Worm (Caenorhabditis elegans) whole organism, L4 larva: ENCODE results near the gene Y51H4A.936.
A peak's percentile ranks its signal among the peaks of the same experiment; 100 is the strongest.
"Not testable (repeated sequence)": the region's sequence is repeated elsewhere in the genome, so short reads cannot be mapped to it uniquely, and the experiment has no call there.

Experiments
- F37D6.2 ChIP-seq: sonication (generic microtip); optimal IDR thresholded peaks from 2 replicates; lab custom pipeline; 2016; ENCODE audit warnings: mild to moderate bottlenecking, missing genetic modification characterization, missing compliant biosample characterization
- F49E8.2 ChIP-seq: sonication (generic microtip); optimal IDR thresholded peaks from 2 replicates; lab custom pipeline; 2016; ENCODE audit warnings: missing compliant biosample characterization, mild to moderate bottlenecking, missing genetic modification characterization, borderline replicate concordance
- R02D3.7 ChIP-seq: fragments of 150-350 bp; sonication (generic microtip); optimal IDR thresholded peaks from 3 replicates; lab custom pipeline; 2014; ENCODE audit warnings: missing biosample characterization, missing genetic modification characterization
- T20F7.1 ChIP-seq: fragments of 200-800 bp; sonication (Bioruptor generic); optimal IDR thresholded peaks from 2 replicates; lab custom pipeline; 2018; ENCODE audit warnings: mild to moderate bottlenecking, missing genetic modification characterization, missing compliant biosample characterization
- aly-2 ChIP-seq: sonication (generic microtip); optimal IDR thresholded peaks from 2 replicates; lab custom pipeline; 2018; ENCODE audit warnings: missing biosample characterization, missing genetic modification characterization
- attf-4 ChIP-seq: sonication (generic microtip); optimal IDR thresholded peaks from 3 replicates; lab custom pipeline; 2017; ENCODE audit warnings: missing biosample characterization, missing genetic modification characterization
- ceh-28 ChIP-seq: fragments of 150-350 bp; optimal IDR thresholded peaks from 2 replicates; lab custom pipeline; 2014; ENCODE audit warnings: missing biosample characterization, missing genetic modification reagents, missing genetic modification characterization
- daf-12 ChIP-seq: fragments of 150-350 bp; optimal IDR thresholded peaks from 2 replicates; lab custom pipeline; 2014; ENCODE audit warnings: missing biosample characterization, missing genetic modification reagents, missing genetic modification characterization
- daf-19 ChIP-seq: fragments of 200-800 bp; sonication (Bioruptor generic); conservative IDR thresholded peaks from 2 replicates; pipeline ENCODE4 v1.3.6; 2022; ENCODE audit warnings: missing genetic modification characterization, missing compliant biosample characterization
- dmd-8 ChIP-seq: fragments of 200-800 bp; sonication (Bioruptor generic); IDR thresholded peaks from 2 replicates; pipeline ENCODE4 v1.3.6; 2022; ENCODE audit warnings: missing genetic modification characterization, missing compliant biosample characterization
- dpl-1 ChIP-seq: fragments of 150-350 bp; optimal IDR thresholded peaks from 2 replicates; lab custom pipeline; 2014; ENCODE audit warnings: missing biosample characterization, missing genetic modification reagents, missing genetic modification characterization
- dve-1 ChIP-seq: sonication (generic microtip); optimal IDR thresholded peaks from 2 replicates; lab custom pipeline; 2017; ENCODE audit warnings: antibody characterized with exemption, mild to moderate bottlenecking, missing genetic modification characterization, missing compliant biosample characterization; ENCODE audit not compliant: insufficient read depth
- egl-43 ChIP-seq: fragments of 200-800 bp; sonication (Bioruptor generic); IDR thresholded peaks from 2 replicates; pipeline ENCODE4 v1.3.6; 2022; ENCODE audit warnings: missing genetic modification reagents, missing genetic modification characterization, missing compliant biosample characterization
- fkh-10 ChIP-seq: fragments of 150-350 bp; optimal IDR thresholded peaks from 2 replicates; lab custom pipeline; 2014; ENCODE audit warnings: missing biosample characterization, missing genetic modification reagents, missing genetic modification characterization
- hif-1 ChIP-seq, 2 experiments: sonication (generic microtip); optimal IDR thresholded peaks; 2 replicates each; lab custom pipeline; 2016 to 2017; ENCODE audit warnings: missing compliant biosample characterization in 2 of 2, missing genetic modification characterization in 2 of 2, missing genetic modification reagents in 2 of 2, missing genotype in 2 of 2, mild to moderate bottlenecking in 1 of 2
- hlh-30 ChIP-seq: sonication (generic microtip); optimal IDR thresholded peaks from 2 replicates; lab custom pipeline; 2017; ENCODE audit warnings: antibody characterized with exemption, mild to moderate bottlenecking, missing genetic modification characterization, missing compliant biosample characterization; ENCODE audit not compliant: insufficient read depth
- hmg-1.1 ChIP-seq: fragments of 200-800 bp; sonication (Bioruptor generic); IDR thresholded peaks from 2 replicates; pipeline ENCODE4 v1.3.6; 2022; ENCODE audit warnings: missing genetic modification reagents, missing genetic modification characterization, missing compliant biosample characterization
- lin-1 ChIP-seq: fragments of 200-800 bp; sonication (Bioruptor generic); IDR thresholded peaks from 2 replicates; pipeline ENCODE4 v1.3.6; 2022; ENCODE audit warnings: missing genetic modification reagents, missing genetic modification characterization, missing compliant biosample characterization
- lin-13 ChIP-seq: fragments of 150-350 bp; optimal IDR thresholded peaks from 2 replicates; lab custom pipeline; 2014; ENCODE audit warnings: missing biosample characterization, missing genetic modification reagents, missing genetic modification characterization
- lin-15B ChIP-seq: fragments of 150-350 bp; sonication (generic microtip); optimal IDR thresholded peaks from 3 replicates; lab custom pipeline; 2014; ENCODE audit warnings: missing biosample characterization, missing genetic modification characterization
- lin-39 ChIP-seq: fragments of 150-350 bp; optimal IDR thresholded peaks from 2 replicates; lab custom pipeline; 2014; ENCODE audit warnings: missing biosample characterization, missing genetic modification reagents, missing genetic modification characterization
- lsy-2 ChIP-seq, 2 experiments: fragments of 150-350 bp in 1 of 2; sonication (generic microtip) in 1 of 2; optimal IDR thresholded peaks; 2 replicates each; lab custom pipeline; 2014 to 2017; ENCODE audit warnings: missing biosample characterization in 2 of 2, missing genetic modification characterization in 2 of 2
- mep-1 ChIP-seq: fragments of 150-350 bp; sonication (generic microtip); optimal IDR thresholded peaks from 3 replicates; lab custom pipeline; 2014; ENCODE audit warnings: missing biosample characterization, missing genetic modification characterization
- mxl-3 ChIP-seq: fragments of 200-800 bp; sonication (Bioruptor generic); optimal IDR thresholded peaks from 2 replicates; lab custom pipeline; 2018; ENCODE audit warnings: mild to moderate bottlenecking, missing genetic modification characterization, missing compliant biosample characterization
- nhr-10 ChIP-seq: fragments of 150-350 bp; optimal IDR thresholded peaks from 2 replicates; lab custom pipeline; 2014; ENCODE audit warnings: missing biosample characterization, missing genetic modification characterization
- nhr-102 ChIP-seq: sonication (generic microtip); optimal IDR thresholded peaks from 2 replicates; lab custom pipeline; 2016; ENCODE audit warnings: mild to moderate bottlenecking, missing genetic modification characterization, moderate library complexity, missing compliant biosample characterization
- nhr-11 ChIP-seq: fragments of 150-350 bp; optimal IDR thresholded peaks from 2 replicates; lab custom pipeline; 2014; ENCODE audit warnings: missing biosample characterization, missing genetic modification characterization
- nhr-237 ChIP-seq: sonication (generic microtip); optimal IDR thresholded peaks from 2 replicates; lab custom pipeline; 2017; ENCODE audit warnings: missing biosample characterization, missing genetic modification characterization
- nhr-41 ChIP-seq: fragments of 200-800 bp; sonication (Bioruptor generic); IDR thresholded peaks from 2 replicates; pipeline ENCODE4 v1.3.6; 2022; ENCODE audit warnings: missing genetic modification reagents, missing genetic modification characterization, missing compliant biosample characterization
- nhr-42 ChIP-seq: fragments of 200-800 bp; sonication (Bioruptor generic); IDR thresholded peaks from 2 replicates; pipeline ENCODE4 v1.3.6; 2022; ENCODE audit warnings: missing genetic modification characterization, missing compliant biosample characterization
- nhr-48 ChIP-seq: sonication (generic microtip); optimal IDR thresholded peaks from 2 replicates; lab custom pipeline; 2016; ENCODE audit warnings: mild to moderate bottlenecking, missing genetic modification characterization, missing compliant biosample characterization
- pha-4 ChIP-seq, 2 experiments: fragments of 150-350 bp in 1 of 2; fragments of 200-800 bp in 1 of 2; sonication (Bioruptor generic) in 1 of 2; IDR thresholded peaks in 1 of 2; optimal IDR thresholded peaks in 1 of 2; 2 replicates each; pipeline versions ENCODE4 v1.3.6 to Lab custom; 2014 to 2022; ENCODE audit warnings: missing genetic modification characterization in 2 of 2, missing genetic modification reagents in 2 of 2, missing biosample characterization in 1 of 2, missing compliant biosample characterization in 1 of 2
- pqm-1 ChIP-seq: sonication (generic microtip); optimal IDR thresholded peaks from 2 replicates; lab custom pipeline; 2017; ENCODE audit warnings: missing biosample characterization, missing genetic modification characterization
- rbr-2 ChIP-seq: sonication (generic microtip); optimal IDR thresholded peaks from 2 replicates; lab custom pipeline; 2016; ENCODE audit warnings: missing genotype, missing genetic modification characterization, missing compliant biosample characterization
- saeg-2 ChIP-seq: fragments of 200-800 bp; sonication (Bioruptor generic); IDR thresholded peaks from 2 replicates; pipeline ENCODE4 v1.3.6; 2022; ENCODE audit warnings: missing genetic modification reagents, missing genetic modification characterization, missing compliant biosample characterization
- sdz-12 ChIP-seq: fragments of 200-800 bp; sonication (Bioruptor generic); optimal IDR thresholded peaks from 2 replicates; lab custom pipeline; 2018; ENCODE audit warnings: mild to moderate bottlenecking, missing genetic modification characterization, missing compliant biosample characterization
- set-16 ChIP-seq: fragments of 200-800 bp; sonication (Bioruptor generic); IDR thresholded peaks from 2 replicates; pipeline ENCODE4 v1.3.6; 2022; ENCODE audit warnings: missing genetic modification reagents, missing genetic modification characterization, missing compliant biosample characterization
- snpc-1.2 ChIP-seq: fragments of 200-800 bp; sonication (Bioruptor generic); IDR thresholded peaks from 2 replicates; pipeline ENCODE4 v1.3.6; 2022; ENCODE audit warnings: missing genetic modification reagents, missing genetic modification characterization, missing compliant biosample characterization
- spr-1 ChIP-seq: sonication (generic microtip); optimal IDR thresholded peaks from 2 replicates; lab custom pipeline; 2016; ENCODE audit warnings: mild to moderate bottlenecking, missing genetic modification characterization, missing compliant biosample characterization
- zfp-2 ChIP-seq: sonication (generic microtip); optimal IDR thresholded peaks from 2 replicates; lab custom pipeline; 2016; ENCODE audit warnings: mild to moderate bottlenecking, missing genetic modification characterization, missing compliant biosample characterization
- zfp-3 ChIP-seq: fragments of 200-800 bp; sonication (Bioruptor generic); conservative IDR thresholded peaks from 2 replicates; pipeline ENCODE4 v1.3.6; 2022; ENCODE audit warnings: missing genetic modification reagents, missing genetic modification characterization, missing compliant biosample characterization

Y51H4A.936 gene

DNA sequence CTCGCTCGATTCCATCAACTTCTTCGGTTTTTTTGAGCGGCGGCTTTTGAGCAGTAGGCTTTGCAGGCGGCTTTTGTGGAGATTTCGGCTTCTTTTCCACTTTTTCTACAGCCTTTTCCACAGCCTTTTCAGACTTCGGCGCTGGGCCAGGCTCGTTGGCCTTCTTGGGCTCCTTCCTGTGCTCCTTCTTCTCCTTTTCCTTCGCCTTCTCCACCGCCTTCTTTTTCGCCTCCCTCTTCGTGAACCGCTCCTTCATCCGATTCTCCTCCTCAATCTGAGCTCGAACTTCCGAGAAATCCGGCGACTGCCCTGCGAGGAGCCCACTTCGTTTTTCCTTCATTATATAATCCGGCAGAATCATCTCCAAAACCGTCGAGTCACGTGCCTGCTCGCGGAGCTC, 19.2 kb downstream of the Y51H4A.936 start:
- TF ChIP-seq set-16 (GFP tag; lab: Robert Waterston, UW) = peak; percentile 87
- TF ChIP-seq, all 104 proteins: peak for 1; not testable (repeated sequence) for 103

ce11 chrIV:16650256-16650655, 21.1 kb downstream of the Y51H4A.936 start:
- TF ChIP-seq set-16 (GFP tag; lab: Robert Waterston, UW) = peak; percentile 96

DNA sequence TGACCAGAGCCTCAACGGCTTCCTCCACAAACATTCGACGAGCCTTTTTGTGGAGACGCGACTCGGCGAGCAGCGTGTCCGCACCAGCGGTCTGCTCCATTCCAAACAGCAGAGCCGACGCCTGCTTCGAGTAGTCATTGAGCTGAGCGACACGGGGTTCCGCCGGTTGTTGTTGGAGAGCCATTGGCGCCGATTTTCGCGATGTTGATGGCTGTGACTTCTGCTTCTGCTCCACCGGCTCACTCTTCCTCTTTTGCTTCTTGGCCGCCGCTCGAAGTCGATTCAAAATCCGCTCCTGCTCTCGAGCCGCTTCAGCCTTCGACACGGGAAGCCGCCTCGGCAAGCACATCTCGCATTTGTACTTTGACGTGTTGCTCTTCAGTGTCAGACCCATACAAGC, 21.8 kb downstream of the Y51H4A.936 start:
- TF ChIP-seq egl-43 = peak; percentile 22; the same call in 1 of the 2 replicates
- TF ChIP-seq set-16 (GFP tag; lab: Robert Waterston, UW) = peak; percentile 88

DNA sequence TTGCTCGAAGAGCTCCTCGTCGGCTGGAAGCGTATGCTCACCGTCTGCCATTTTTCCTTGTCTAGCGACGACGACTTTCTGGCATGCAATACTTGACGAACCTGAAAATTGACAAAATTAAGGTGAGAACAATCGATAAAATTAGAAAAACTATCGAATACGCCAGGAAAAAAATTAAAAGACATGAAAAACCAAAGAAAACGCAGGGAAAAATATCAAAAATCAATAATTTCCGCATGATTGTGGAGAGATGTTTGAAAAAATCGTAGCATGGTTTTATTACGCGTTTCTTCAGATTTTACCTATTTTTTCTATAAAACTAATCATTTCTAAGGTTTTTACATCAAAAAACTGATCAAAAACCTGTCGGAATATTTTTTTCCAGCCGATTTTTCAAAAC, 26.6 kb downstream of the Y51H4A.936 start, which contains the start of gene set-26:
Gene set-26, minus strand, starts transcription at position 101 of the 400 bp plus-strand sequence.
- not testable (repeated sequence) for TF ChIP-seq T20F7.1 (GFP tag; lab: Kevin White, UChicago); mxl-3 (GFP tag; lab: Kevin White, UChicago); hmg-1.1 (GFP tag; lab: Robert Waterston, UW)

ce11 chrIV:16656232-16656631, 27.0 kb downstream of the Y51H4A.936 start, which contains the start of gene tsr-2:
Gene tsr-2, plus strand, starts transcription at chrIV:16656613.
- TF ChIP-seq daf-12 (tag; lab: Kevin White, UChicago) = no peak
- TF ChIP-seq daf-19 = no peak
- TF ChIP-seq F37D6.2 (tag; lab: Kevin White, UChicago) = peak; percentile 56
- TF ChIP-seq nhr-10 (tag; lab: Kevin White, UChicago) = no peak
- TF ChIP-seq attf-4 (tag; lab: Kevin White, UChicago) = no peak
- TF ChIP-seq lin-1 (GFP tag; lab: Robert Waterston, UW) = peak; percentile 40; the same call in 1 of the 2 replicates
- TF ChIP-seq R02D3.7 = no peak
- TF ChIP-seq lin-13 = peak; percentile 66
- no peak for TF ChIP-seq nhr-41
- peak; percentile 97 for TF ChIP-seq dve-1 (tag; lab: Kevin White, UChicago)
- TF ChIP-seq nhr-11 (tag; lab: Kevin White, UChicago) = peak; percentile 92
- no peak for TF ChIP-seq ceh-28 (tag; lab: Kevin White, UChicago)
- TF ChIP-seq lin-15B = no peak
- no peak for TF ChIP-seq sdz-12
- no peak for TF ChIP-seq nhr-237 (tag; lab: Kevin White, UChicago)
- peak; percentile 94 for TF ChIP-seq snpc-1.2 (GFP tag; lab: Robert Waterston, UW)
- TF ChIP-seq fkh-10 (GFP tag; lab: Kevin White, UChicago) = peak; percentile 59
- peak; percentile 39 for TF ChIP-seq mxl-3 (GFP tag; lab: Kevin White, UChicago)
- TF ChIP-seq zfp-2 (tag; lab: Kevin White, UChicago) = peak; percentile 90
- peak; percentile 25 for TF ChIP-seq spr-1 (tag; lab: Kevin White, UChicago)
- TF ChIP-seq saeg-2 = 0 out of 2 replicates have a peak, but pooled peaks have one; percentile 29
- TF ChIP-seq lsy-2 (tag; optimal IDR thresholded peaks at IDR 0.05; lab: Kevin White, UChicago) = peak; percentile 94 to 99
- TF ChIP-seq nhr-42 (GFP tag; lab: Robert Waterston, UW) = 0 out of 2 replicates have a peak, but pooled peaks have one; percentile 77
- TF ChIP-seq pha-4 (GFP tag; IDR thresholded peaks at IDR 0.05; lab: Robert Waterston, UW) = peak; percentile 86
- no peak for TF ChIP-seq pha-4 (tag; optimal IDR thresholded peaks at IDR 0.05; lab: Kevin White, UChicago)
- TF ChIP-seq lin-39 (tag; lab: Kevin White, UChicago) = no peak
- peak; percentile 89 for TF ChIP-seq dpl-1 (GFP tag; lab: Kevin White, UChicago)
- TF ChIP-seq aly-2 (tag; lab: Kevin White, UChicago) = no peak
- TF ChIP-seq hif-1 (tag; optimal IDR thresholded peaks at IDR 0.05; lab: Kevin White, UChicago) = peak in 1 of 2 experiments; percentile 67
- peak; percentile 92 for TF ChIP-seq mep-1 (tag; lab: Kevin White, UChicago)
- peak; percentile 69 for TF ChIP-seq nhr-102 (tag; lab: Kevin White, UChicago)
- TF ChIP-seq zfp-3 (GFP tag; lab: Robert Waterston, UW) = peak; percentile 89
- TF ChIP-seq egl-43 = peak; percentile 43; the same call in 1 of the 2 replicates
- peak; percentile 37 for TF ChIP-seq F49E8.2 (tag; lab: Kevin White, UChicago)
- no peak for TF ChIP-seq dmd-8 (GFP tag; lab: Robert Waterston, UW)
- peak; percentile 86 for TF ChIP-seq rbr-2 (tag; lab: Kevin White, UChicago)
- TF ChIP-seq hlh-30 = peak; percentile 86
- no peak for TF ChIP-seq pqm-1 (tag; lab: Kevin White, UChicago)
- peak; percentile 46 for TF ChIP-seq nhr-48
